Worm (Caenorhabditis elegans) whole organism, mixed stage, embryonic: ENCODE results near the gene H35B03.1.

ENCODE experiments used
- blmp-1 ChIP-seq: fragments of 150-350 bp; optimal IDR thresholded peaks from 2 replicates; lab custom pipeline; 2014; ENCODE audit warnings: missing biosample characterization, missing genetic modification characterization
- ces-1 ChIP-seq: fragments of 150-350 bp; optimal IDR thresholded peaks from 2 replicates; lab custom pipeline; 2014; ENCODE audit warnings: missing biosample characterization, missing genetic modification reagents, missing genetic modification characterization
- elt-1 ChIP-seq: sonication (generic microtip); optimal IDR thresholded peaks from 2 replicates; lab custom pipeline; 2017; ENCODE audit warnings: missing genetic modification characterization, mild to moderate bottlenecking, missing compliant biosample characterization, antibody characterized with exemption, moderate library complexity, borderline replicate concordance; ENCODE audit not compliant: insufficient read depth
- lin-13 ChIP-seq: fragments of 150-350 bp; optimal IDR thresholded peaks from 2 replicates; lab custom pipeline; 2014; ENCODE audit warnings: missing biosample characterization, missing genetic modification characterization
- lin-32 ChIP-seq: fragments of 200-800 bp; sonication (Bioruptor generic); optimal IDR thresholded peaks from 2 replicates; lab custom pipeline; 2018; ENCODE audit warnings: mild to moderate bottlenecking, missing genetic modification characterization, missing compliant biosample characterization
- mep-1 ChIP-seq: fragments of 150-350 bp; optimal IDR thresholded peaks from 2 replicates; lab custom pipeline; 2017; ENCODE audit warnings: missing biosample characterization, missing genetic modification reagents, missing genetic modification characterization, inconsistent platforms
- nhr-237 ChIP-seq: fragments of 150-350 bp; optimal IDR thresholded peaks from 2 replicates; lab custom pipeline; 2014; ENCODE audit warnings: missing biosample characterization, missing genetic modification characterization
- nhr-28 ChIP-seq: fragments of 150-350 bp; optimal IDR thresholded peaks from 2 replicates; lab custom pipeline; 2014; ENCODE audit warnings: missing biosample characterization, missing genetic modification characterization
- nhr-76 ChIP-seq: sonication (generic microtip); optimal IDR thresholded peaks from 2 replicates; lab custom pipeline; 2017; ENCODE audit warnings: missing biosample characterization, missing genetic modification characterization
- pha-4 ChIP-seq: fragments of 150-350 bp; optimal IDR thresholded peaks from 2 replicates; lab custom pipeline; 2018; ENCODE audit warnings: missing biosample characterization, missing genetic modification reagents, missing genetic modification characterization
- snpc-4 ChIP-seq: fragments of 150-350 bp; optimal IDR thresholded peaks from 2 replicates; lab custom pipeline; 2014; ENCODE audit warnings: missing biosample characterization, missing genetic modification characterization
- sptf-1 ChIP-seq: sonication (generic microtip); optimal IDR thresholded peaks from 2 replicates; lab custom pipeline; 2017; ENCODE audit warnings: mild to moderate bottlenecking, missing genetic modification characterization, moderate library complexity, missing compliant biosample characterization
- unc-120 ChIP-seq: sonication (generic microtip); optimal IDR thresholded peaks from 2 replicates; lab custom pipeline; 2017; ENCODE audit warnings: missing genetic modification characterization, missing compliant biosample characterization; ENCODE audit not compliant: poor library complexity, severe bottlenecking
- unc-62 ChIP-seq: fragments of 150-350 bp; optimal IDR thresholded peaks from 2 replicates; lab custom pipeline; 2014; ENCODE audit warnings: missing biosample characterization, missing genetic modification reagents, missing genetic modification characterization

DNA sequence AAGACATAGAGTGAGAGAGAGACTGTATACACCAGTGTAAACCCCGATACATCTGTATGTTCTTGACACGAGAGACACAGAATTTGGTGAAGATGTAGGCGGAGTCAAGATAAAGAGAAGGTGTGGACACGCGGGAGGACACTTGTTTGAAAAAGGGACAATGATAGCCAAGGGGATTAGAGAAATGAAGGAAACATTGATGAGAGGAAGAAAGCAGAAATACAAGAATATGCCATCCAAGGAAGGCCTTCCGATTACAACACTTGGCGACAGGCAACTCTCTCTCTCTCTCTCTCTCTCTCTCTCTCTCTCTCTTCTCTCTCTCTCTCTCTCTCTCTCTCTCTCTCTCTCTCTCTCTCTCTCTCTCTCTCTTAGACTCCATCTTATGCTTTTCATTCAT, 18.8 kb upstream of the H35B03.1 start:
- TF ChIP-seq nhr-237 (tag; lab: Kevin White, UChicago): no peak
- no peak for TF ChIP-seq unc-120 (tag; lab: Kevin White, UChicago)
- no peak for TF ChIP-seq pha-4 (tag; lab: Kevin White, UChicago)
- peak; percentile 15 for TF ChIP-seq elt-1 (tag; lab: Kevin White, UChicago)
- no peak for TF ChIP-seq unc-62
- TF ChIP-seq nhr-28 (tag; lab: Kevin White, UChicago): no peak
- TF ChIP-seq blmp-1 (tag; lab: Kevin White, UChicago): no peak
- TF ChIP-seq mep-1 (tag; lab: Kevin White, UChicago): no peak
- no peak for TF ChIP-seq ces-1
- TF ChIP-seq nhr-76 (tag; lab: Kevin White, UChicago): no peak
- TF ChIP-seq lin-32 (GFP tag; lab: Kevin White, UChicago): no peak
- TF ChIP-seq lin-13 (tag; lab: Kevin White, UChicago): no peak
- no peak for TF ChIP-seq snpc-4
- no peak for TF ChIP-seq sptf-1 (tag; lab: Kevin White, UChicago)
